Fruit fly (Drosophila melanogaster) whole organism, adult: ENCODE results near the gene CG8202.

Source experiments
- CG11617 ChIP-seq: fragments of 200-800 bp; sonication (Bioruptor generic); optimal IDR thresholded peaks from 2 replicates; lab custom pipeline; 2017; ENCODE audit warnings: mild to moderate bottlenecking, missing biosample characterization, missing genetic modification reagents, missing genetic modification characterization
- CG12768 ChIP-seq: fragments of 200-800 bp; sonication (Bioruptor generic); optimal IDR thresholded peaks from 2 replicates; lab custom pipeline; 2017; ENCODE audit warnings: missing biosample characterization, missing genetic modification characterization, mild to moderate bottlenecking, moderate library complexity, missing genetic modification reagents
- CG14711 ChIP-seq: fragments of 200-800 bp; sonication (Bioruptor generic); optimal IDR thresholded peaks from 2 replicates; lab custom pipeline; 2018; ENCODE audit warnings: missing biosample characterization, mild to moderate bottlenecking, missing genetic modification characterization, moderate library complexity
- CG1620 ChIP-seq: fragments of 200-800 bp; sonication (Bioruptor generic); optimal IDR thresholded peaks from 2 replicates; lab custom pipeline; 2016; ENCODE audit warnings: missing biosample characterization, missing genetic modification characterization
- CG33017 ChIP-seq: fragments of 200-800 bp; sonication (Bioruptor generic); optimal IDR thresholded peaks from 2 replicates; lab custom pipeline; 2018; ENCODE audit warnings: missing biosample characterization, mild to moderate bottlenecking, missing genetic modification characterization, moderate library complexity
- CG5204 ChIP-seq: fragments of 200-800 bp; sonication (Bioruptor generic); optimal IDR thresholded peaks from 2 replicates; lab custom pipeline; 2016; ENCODE audit warnings: missing biosample characterization, missing genetic modification characterization
- CG7045 ChIP-seq: fragments of 200-800 bp; sonication (Bioruptor generic); optimal IDR thresholded peaks from 2 replicates; lab custom pipeline; 2017; ENCODE audit warnings: missing biosample characterization, mild to moderate bottlenecking, missing genetic modification characterization
- CG7101 ChIP-seq: fragments of 200-800 bp; sonication (Bioruptor generic); optimal IDR thresholded peaks from 2 replicates; lab custom pipeline; 2018; ENCODE audit warnings: missing biosample characterization, mild to moderate bottlenecking, missing genetic modification characterization, moderate library complexity
- Clk ChIP-seq: fragments of 200-800 bp; sonication (Bioruptor generic); optimal IDR thresholded peaks from 2 replicates; lab custom pipeline; 2017; ENCODE audit warnings: missing biosample characterization, missing genetic modification characterization
- Crg-1 ChIP-seq: fragments of 200-800 bp; sonication (Bioruptor generic); optimal IDR thresholded peaks from 2 replicates; lab custom pipeline; 2016; ENCODE audit warnings: missing biosample characterization, missing genetic modification characterization
- Hr96 ChIP-seq: fragments of 200-800 bp; sonication (Bioruptor generic); optimal IDR thresholded peaks from 2 replicates; lab custom pipeline; 2016; ENCODE audit warnings: missing biosample characterization, missing genetic modification characterization
- Mnt ChIP-seq: fragments of 200-800 bp; sonication (Bioruptor generic); optimal IDR thresholded peaks from 2 replicates; lab custom pipeline; 2016; ENCODE audit warnings: missing biosample characterization, mild to moderate bottlenecking, missing genetic modification characterization
- bab1 ChIP-seq: fragments of 200-800 bp; sonication (Bioruptor generic); optimal IDR thresholded peaks from 3 replicates; lab custom pipeline; 2019; ENCODE audit warnings: missing biosample characterization, mild to moderate bottlenecking, missing genetic modification characterization, moderate library complexity
- cic ChIP-seq: fragments of 200-800 bp; sonication (Bioruptor generic); optimal IDR thresholded peaks from 2 replicates; lab custom pipeline; 2017; ENCODE audit warnings: missing biosample characterization, mild to moderate bottlenecking, missing genetic modification characterization, moderate library complexity
- cnc ChIP-seq, 2 experiments: fragments of >200 bp; optimal IDR thresholded peaks; 2 replicates each; lab custom pipeline; 2017
- kay ChIP-seq: fragments of 200-800 bp; sonication (Bioruptor generic); peaks from one replicate; lab custom pipeline; 2016; ENCODE audit warnings: missing biosample characterization, missing genetic modification characterization, borderline replicate concordance
- ovo ChIP-seq: fragments of 200-800 bp; sonication (Bioruptor generic); optimal IDR thresholded peaks from 2 replicates; lab custom pipeline; 2016; ENCODE audit warnings: missing biosample characterization, missing genetic modification characterization
- pad ChIP-seq: fragments of 200-800 bp; sonication (Bioruptor generic); optimal IDR thresholded peaks from 3 replicates; lab custom pipeline; 2017; ENCODE audit warnings: missing biosample characterization, missing genetic modification characterization, mild to moderate bottlenecking, moderate library complexity, missing genetic modification reagents
- tj ChIP-seq: fragments of 200-800 bp; sonication (Bioruptor generic); optimal IDR thresholded peaks from 3 replicates; lab custom pipeline; 2017; ENCODE audit warnings: missing biosample characterization, mild to moderate bottlenecking, missing genetic modification characterization, moderate library complexity
- toe ChIP-seq: fragments of 200-800 bp; sonication (Bioruptor generic); optimal IDR thresholded peaks from 2 replicates; lab custom pipeline; 2016; ENCODE audit warnings: missing biosample characterization, missing genetic modification characterization

CG8202 gene

DNA sequence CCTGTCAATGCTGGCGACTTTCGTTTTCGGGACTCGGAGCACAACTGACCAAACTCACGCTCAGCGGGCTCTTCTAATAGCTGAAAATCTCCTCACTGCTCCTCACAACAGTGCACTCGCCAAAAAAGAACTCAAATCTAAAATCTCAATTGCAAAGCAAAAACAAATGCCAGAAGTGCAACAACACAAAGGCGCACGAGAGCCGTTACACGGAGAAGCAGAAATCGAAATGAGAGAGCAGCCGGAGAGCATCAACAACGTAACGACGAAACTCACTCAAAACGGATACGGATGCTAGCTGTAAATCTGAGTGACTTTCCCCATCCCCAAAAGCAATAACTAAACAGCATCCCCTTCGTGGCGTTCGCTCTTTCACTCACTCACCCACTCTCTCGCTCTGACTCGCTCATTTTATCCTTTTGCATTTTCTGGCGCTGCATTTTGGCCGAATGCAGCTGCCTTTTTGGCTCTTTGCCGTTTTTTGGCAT is 34.1 kb upstream of the CG8202 start, which contains the start of gene hb:
TSS of gene hb (minus strand) at position 51 of the 488 bp plus-strand sequence.
- TF ChIP-seq ovo, result peak; percentile 4
- no peak for TF ChIP-seq cic
- no peak for TF ChIP-seq CG7101 (tag; lab: Kevin White, UChicago)
- TF ChIP-seq CG12768 (GFP tag; lab: Kevin White, UChicago), result no peak
- no peak for TF ChIP-seq cnc (optimal IDR thresholded peaks at IDR 0.05; lab: Kevin White, UChicago)
- peak; percentile 98 for TF ChIP-seq pad (GFP tag; lab: Kevin White, UChicago)
- TF ChIP-seq CG1620, result no peak

DNA sequence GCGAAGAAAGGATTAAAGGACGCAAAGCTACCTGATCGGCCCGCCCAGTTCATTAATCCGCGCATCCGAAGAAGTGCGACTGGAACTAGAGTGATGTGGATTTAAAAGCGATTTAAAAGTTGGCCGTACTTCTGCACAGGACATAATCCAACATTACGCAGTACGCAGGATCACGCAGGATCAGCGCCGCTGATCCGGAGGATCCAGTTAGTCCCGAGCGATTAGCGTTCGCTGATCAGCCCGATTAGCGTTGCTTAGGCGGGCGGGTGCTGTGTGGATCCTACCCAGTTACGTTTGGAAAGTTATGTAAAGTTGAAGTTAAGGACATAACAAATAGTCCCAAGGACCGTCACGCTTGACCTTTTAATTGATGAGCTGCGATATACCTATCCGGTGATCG is 32.7 kb upstream of the CG8202 start:
- no peak for TF ChIP-seq toe (GFP tag; lab: Kevin White, UChicago)
- TF ChIP-seq CG7045 (GFP tag; lab: Kevin White, UChicago), result no peak
- TF ChIP-seq kay (GFP tag; lab: Kevin White, UChicago), result no peak
- TF ChIP-seq ovo, result no peak
- TF ChIP-seq cnc (optimal IDR thresholded peaks at IDR 0.05; lab: Kevin White, UChicago), result no peak
- no peak for TF ChIP-seq bab1
- TF ChIP-seq Mnt (GFP tag; lab: Kevin White, UChicago), result no peak
- no peak for TF ChIP-seq pad (GFP tag; lab: Kevin White, UChicago)

- TF ChIP-seq pad (GFP tag; lab: Kevin White, UChicago) (no peak), cic (no peak), CG1620 (no peak), Mnt (GFP tag; lab: Kevin White, UChicago) (no peak), CG14711 (tag; lab: Kevin White, UChicago) (no peak)
These were observed 31.2 kb upstream of the CG8202 start for dm6 chr3R:8700660-8701059.

dm6 chr3R:8701197-8701596 is 30.7 kb upstream of the CG8202 start:
- TF ChIP-seq Hr96, result no peak
- no peak for TF ChIP-seq Mnt (GFP tag; lab: Kevin White, UChicago)
- no peak for TF ChIP-seq cic
- no peak for TF ChIP-seq CG12768 (GFP tag; lab: Kevin White, UChicago)
- TF ChIP-seq CG7101 (tag; lab: Kevin White, UChicago), result no peak
- TF ChIP-seq Clk, result no peak
- TF ChIP-seq CG1620, result no peak
- no peak for TF ChIP-seq kay (GFP tag; lab: Kevin White, UChicago)
- no peak for TF ChIP-seq CG7045 (GFP tag; lab: Kevin White, UChicago)
- TF ChIP-seq pad (GFP tag; lab: Kevin White, UChicago), result no peak
- TF ChIP-seq toe (GFP tag; lab: Kevin White, UChicago), result no peak
- no peak for TF ChIP-seq bab1
- TF ChIP-seq CG14711 (tag; lab: Kevin White, UChicago), result no peak
- TF ChIP-seq CG11617, result no peak
- no peak for TF ChIP-seq Crg-1 (GFP tag; lab: Kevin White, UChicago)
- no peak for TF ChIP-seq cnc (optimal IDR thresholded peaks at IDR 0.05; lab: Kevin White, UChicago)

DNA sequence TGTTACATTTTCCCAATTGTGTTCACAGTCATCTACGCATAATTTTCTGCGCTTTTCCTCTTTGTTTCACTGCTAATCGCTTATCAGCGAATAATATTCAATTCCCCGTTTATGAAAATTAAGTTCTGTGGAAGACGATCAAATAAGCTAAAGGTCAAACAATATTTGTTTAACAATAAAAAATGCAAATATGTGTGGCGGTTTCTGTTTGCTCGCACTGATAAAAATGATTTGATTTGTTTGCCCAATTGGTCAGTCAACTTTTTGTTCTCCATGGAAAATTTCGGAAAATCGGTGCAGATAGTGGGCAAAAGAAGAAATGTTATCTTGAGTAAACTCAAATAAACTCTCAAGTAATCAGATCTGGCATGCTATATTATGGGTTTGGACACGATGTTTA is 27.2 kb upstream of the CG8202 start:
- TF ChIP-seq pad (GFP tag; lab: Kevin White, UChicago), result no peak
- no peak for TF ChIP-seq Mnt (GFP tag; lab: Kevin White, UChicago)
- TF ChIP-seq CG12768 (GFP tag; lab: Kevin White, UChicago), result no peak

- TF ChIP-seq Mnt (GFP tag; lab: Kevin White, UChicago), result no peak
- TF ChIP-seq kay (GFP tag; lab: Kevin White, UChicago), result no peak
- no peak for TF ChIP-seq CG7101 (tag; lab: Kevin White, UChicago)
- TF ChIP-seq cnc (optimal IDR thresholded peaks at IDR 0.05; lab: Kevin White, UChicago), result no peak
- no peak for TF ChIP-seq CG1620
These were observed 26.4 kb upstream of the CG8202 start for dm6 chr3R:8705323-8706097.

DNA sequence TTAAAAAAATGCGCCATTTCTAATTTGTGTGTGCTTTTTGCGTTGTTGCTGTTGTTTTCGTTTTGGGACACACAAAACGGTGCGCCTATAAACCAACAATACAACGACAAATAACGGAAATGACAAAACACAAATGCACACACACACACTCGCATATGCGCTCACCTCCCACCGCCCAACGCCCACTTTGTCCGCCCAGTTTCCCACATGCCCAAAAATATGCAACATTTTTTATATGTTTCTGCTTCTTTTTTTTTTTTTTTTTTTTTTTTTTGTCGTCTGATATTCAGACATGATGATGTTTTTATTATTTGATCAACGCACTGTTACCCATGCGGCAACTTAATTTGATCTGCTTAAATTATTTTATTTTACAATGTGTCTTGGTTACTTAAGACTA is 24.7 kb upstream of the CG8202 start:
- no peak for TF ChIP-seq CG7101 (tag; lab: Kevin White, UChicago)
- no peak for TF ChIP-seq CG1620
- no peak for TF ChIP-seq CG11617
- TF ChIP-seq Crg-1 (GFP tag; lab: Kevin White, UChicago), result no peak
- no peak for TF ChIP-seq CG33017 (tag; lab: Kevin White, UChicago)
- no peak for TF ChIP-seq kay (GFP tag; lab: Kevin White, UChicago)
- no peak for TF ChIP-seq CG5204 (GFP tag; lab: Kevin White, UChicago)
- no peak for TF ChIP-seq Clk
- no peak for TF ChIP-seq ovo

- TF ChIP-seq CG7045 (GFP tag; lab: Kevin White, UChicago), result no peak
- TF ChIP-seq CG11617, result no peak
- peak; percentile 60 for TF ChIP-seq CG7101 (tag; lab: Kevin White, UChicago)
- peak; percentile 1 for TF ChIP-seq CG5204 (GFP tag; lab: Kevin White, UChicago)
- TF ChIP-seq CG1620, result no peak
- TF ChIP-seq Crg-1 (GFP tag; lab: Kevin White, UChicago), result no peak
- peak; percentile 25 for TF ChIP-seq bab1
- no peak for TF ChIP-seq CG14711 (tag; lab: Kevin White, UChicago)
- TF ChIP-seq cic, result peak; percentile 76
- TF ChIP-seq pad (GFP tag; lab: Kevin White, UChicago), result no peak
- peak; percentile 11 for TF ChIP-seq ovo
- TF ChIP-seq Mnt (GFP tag; lab: Kevin White, UChicago), result peak; percentile 87
- no peak for TF ChIP-seq kay (GFP tag; lab: Kevin White, UChicago)
- TF ChIP-seq tj (GFP tag; lab: Kevin White, UChicago), result no peak
- TF ChIP-seq CG12768 (GFP tag; lab: Kevin White, UChicago), result peak; percentile 21
- TF ChIP-seq cnc (optimal IDR thresholded peaks at IDR 0.05; lab: Kevin White, UChicago), result no peak
- peak; percentile 83 for TF ChIP-seq Hr96
- no peak for TF ChIP-seq CG33017 (tag; lab: Kevin White, UChicago)
- no peak for TF ChIP-seq toe (GFP tag; lab: Kevin White, UChicago)
- TF ChIP-seq Clk, result peak; percentile 30
These were observed 19.9 kb upstream of the CG8202 start for dm6 chr3R:8711890-8712449.
